Worm (Caenorhabditis elegans) whole organism, L3 larva: ENCODE measurements around the gene vps-54.

ENCODE experiments used
- ZK546.5 ChIP-seq: sonication (generic microtip); optimal IDR thresholded peaks from 2 replicates; lab custom pipeline; 2017; ENCODE audit warnings: missing biosample characterization, missing genetic modification characterization
- ama-1 ChIP-seq: fragments of 150-350 bp; optimal IDR thresholded peaks from 2 replicates; lab custom pipeline; 2018
- egl-27 ChIP-seq: sonication (generic microtip); optimal IDR thresholded peaks from 4 replicates; lab custom pipeline; 2017; ENCODE audit warnings: missing biosample characterization, missing genetic modification reagents, missing genetic modification characterization
- egl-5 ChIP-seq: fragments of 150-350 bp; optimal IDR thresholded peaks from 2 replicates; lab custom pipeline; 2017; ENCODE audit warnings: missing biosample characterization, missing genetic modification reagents, missing genetic modification characterization, inconsistent platforms
- nhr-25 ChIP-seq: sonication (generic microtip); optimal IDR thresholded peaks from 2 replicates; lab custom pipeline; 2017; ENCODE audit warnings: missing biosample characterization, missing genetic modification characterization
- sea-2 ChIP-seq: fragments of 150-350 bp; sonication (generic microtip); optimal IDR thresholded peaks from 4 replicates; lab custom pipeline; 2014; ENCODE audit warnings: missing biosample characterization, missing genetic modification reagents, missing genetic modification characterization
- skn-1 ChIP-seq: fragments of 150-350 bp; optimal IDR thresholded peaks from 2 replicates; lab custom pipeline; 2014; ENCODE audit warnings: missing biosample characterization, missing genetic modification characterization
- ztf-11 ChIP-seq: fragments of 150-350 bp; optimal IDR thresholded peaks from 2 replicates; lab custom pipeline; 2014; ENCODE audit warnings: missing biosample characterization, missing genetic modification characterization

ce11 chrV:10528500-10528899 lies 47.7 kb downstream of the vps-54 start, which contains the start of gene F25D1.3:
- no peak for TF ChIP-seq egl-27 (tag; lab: Kevin White, UChicago)
- no peak for TF ChIP-seq egl-5
- no peak for TF ChIP-seq ZK546.5
- TF ChIP-seq nhr-25 = no peak
- TF ChIP-seq skn-1 (tag; lab: Kevin White, UChicago) = no peak
- no peak for TF ChIP-seq ztf-11 (tag; lab: Kevin White, UChicago)
- TF ChIP-seq ama-1 = no peak
- no peak for TF ChIP-seq sea-2 (GFP tag; lab: Kevin White, UChicago)
